Worm (Caenorhabditis elegans): ENCODE data around the gene dsl-4.

Gene dsl-4

DNA sequence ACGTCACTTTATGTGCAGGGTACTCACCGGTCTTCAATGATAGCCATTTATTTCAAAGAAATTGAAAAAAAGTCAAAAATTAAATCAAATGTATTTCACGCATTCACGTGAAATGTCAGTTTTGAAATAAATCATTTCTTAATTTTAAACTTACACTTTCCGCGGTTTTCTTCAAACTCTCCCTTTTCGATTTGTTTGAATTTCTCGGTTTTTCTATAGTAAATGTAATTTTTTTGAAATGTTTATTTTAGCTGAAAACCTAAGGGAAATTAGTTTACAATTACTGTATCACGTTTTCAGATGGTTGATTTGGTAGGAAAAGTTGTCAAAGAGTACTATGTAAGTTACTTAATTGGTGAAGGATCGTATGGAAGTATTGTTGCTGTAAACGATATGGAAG, 18.1 kb downstream of the dsl-4 start, which contains the start of gene F16B12.7:
F16B12.7 (plus strand) TSS at position 301 of the 400 bp plus-strand sequence.
- TF ChIP-seq elt-2 (tag; optimal IDR thresholded peaks at IDR 0.05) (no peak), nhr-25 (tag; optimal IDR thresholded peaks at IDR 0.05) (no peak), mml-1 (tag; optimal IDR thresholded peaks at IDR 0.05) (no peak), elt-3 (tag; optimal IDR thresholded peaks at IDR 0.05) (no peak), fkh-10 (GFP tag; optimal IDR thresholded peaks at IDR 0.05) (no peak), nhr-11 (tag; optimal IDR thresholded peaks at IDR 0.05) (no peak), nfya-1 (tag; optimal IDR thresholded peaks at IDR 0.05; ENCODE audit: insufficient read depth) (no peak), pqm-1 (tag; optimal IDR thresholded peaks at IDR 0.05) (no peak), lin-39 (tag; optimal IDR thresholded peaks at IDR 0.05) (no peak), ztf-4 (tag; optimal IDR thresholded peaks at IDR 0.05) (no peak), ceh-9 (tag; optimal IDR thresholded peaks at IDR 0.05) (no peak), lsy-12 (tag; optimal IDR thresholded peaks at IDR 0.05) (no peak), eor-1 (tag; optimal IDR thresholded peaks at IDR 0.05) (no peak), nhr-67 (tag; optimal IDR thresholded peaks at IDR 0.05) (no peak), sea-2 (GFP tag; optimal IDR thresholded peaks at IDR 0.05) (no peak), ZK546.5 (tag; optimal IDR thresholded peaks at IDR 0.05) (no peak), nhr-77 (tag; optimal IDR thresholded peaks at IDR 0.05) (no peak), fos-1 (tag; optimal IDR thresholded peaks at IDR 0.05) (no peak), skn-1 (tag; optimal IDR thresholded peaks at IDR 0.05) (no peak)

DNA sequence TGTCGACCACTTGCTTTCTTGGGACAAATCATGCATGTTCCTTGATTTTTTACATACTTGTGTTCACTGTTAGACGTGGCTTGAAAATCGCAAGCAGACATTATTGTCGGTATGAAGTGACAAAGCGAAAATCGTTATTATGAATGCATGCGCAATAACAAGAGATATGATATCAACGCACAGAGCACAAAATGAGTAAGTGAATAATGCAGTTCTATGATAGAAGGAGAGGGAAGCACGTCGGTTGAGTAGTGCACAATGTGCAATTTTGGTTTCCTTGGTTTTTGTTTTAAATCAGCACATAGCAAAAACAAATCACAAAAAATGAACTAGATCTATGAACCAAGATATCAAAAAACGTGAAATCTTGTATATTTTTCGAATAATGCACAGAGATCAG, 23.2 kb downstream of the dsl-4 start, which contains the start of gene nhr-281:
nhr-281 (minus strand) TSS at position 101 of the 400 bp plus-strand sequence.
- TF ChIP-seq unc-39 (tag; optimal IDR thresholded peaks at IDR 0.05) (no peak), lsy-12 (tag; optimal IDR thresholded peaks at IDR 0.05) (no peak), nhr-76 (tag; optimal IDR thresholded peaks at IDR 0.05) (no peak), ztf-4 (tag; optimal IDR thresholded peaks at IDR 0.05) (no peak), nhr-237 (tag; optimal IDR thresholded peaks at IDR 0.05) (no peak), fos-1 (tag; optimal IDR thresholded peaks at IDR 0.05) (no peak), egl-5 (tag; optimal IDR thresholded peaks at IDR 0.05) (no peak), jun-1 (tag; optimal IDR thresholded peaks at IDR 0.05) (no peak), sea-2 (GFP tag; optimal IDR thresholded peaks at IDR 0.05) (no peak)

DNA sequence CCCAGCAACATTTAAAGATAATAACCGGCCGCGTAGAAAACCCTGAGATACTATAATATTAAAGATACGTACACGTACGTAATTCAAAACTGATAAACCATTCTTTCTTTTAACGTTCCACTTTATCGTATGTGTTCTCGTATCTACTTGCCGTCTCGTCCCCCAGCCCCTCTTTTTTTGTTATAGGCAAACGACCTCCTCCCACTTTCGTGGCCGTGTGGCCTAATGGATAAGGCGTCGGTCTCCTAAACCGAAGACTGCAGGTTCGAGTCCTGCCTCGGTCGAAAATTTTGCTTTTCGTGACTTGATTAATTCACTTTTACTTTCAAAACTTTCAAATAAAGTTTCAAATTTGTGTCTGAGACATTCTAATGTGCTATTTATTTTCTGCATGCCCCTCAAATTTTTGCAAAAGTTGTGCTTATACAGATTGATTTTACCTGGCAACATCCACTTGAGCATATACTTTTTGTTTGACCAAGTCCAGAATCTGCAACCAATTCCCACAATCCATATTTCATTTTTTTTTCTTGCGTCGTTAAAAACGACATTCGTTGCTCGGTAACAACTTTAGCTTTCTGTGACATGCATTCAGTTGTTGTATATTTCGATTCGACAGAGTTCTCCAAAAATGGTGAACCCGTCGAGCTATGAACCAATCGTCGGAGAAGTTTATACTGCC, 25.4 kb downstream of the dsl-4 start, which contains the start of gene F28H6.7:
F28H6.7 (plus strand) TSS at position 632 of the 682 bp plus-strand sequence.
- TF ChIP-seq nhr-237 (tag; optimal IDR thresholded peaks at IDR 0.05) (no peak), jun-1 (tag; optimal IDR thresholded peaks at IDR 0.05) (peak; percentile 22), nhr-43 (tag; optimal IDR thresholded peaks at IDR 0.05; ENCODE audit: poor library complexity, severe bottlenecking) (peak; percentile 23), aly-2 (tag; optimal IDR thresholded peaks at IDR 0.05) (no peak), ZK546.5 (tag; optimal IDR thresholded peaks at IDR 0.05) (no peak), snpc-4 (tag; optimal IDR thresholded peaks at IDR 0.05) (no peak), nhr-76 (tag; optimal IDR thresholded peaks at IDR 0.05) (peak; percentile 38), nhr-25 (tag; optimal IDR thresholded peaks at IDR 0.05) (peak; percentile 32), daf-12 (tag; optimal IDR thresholded peaks at IDR 0.05) (no peak), hmg-11 (tag; optimal IDR thresholded peaks at IDR 0.05) (peak; percentile 58), eor-1 (tag; optimal IDR thresholded peaks at IDR 0.05) (no peak), ceh-16 (tag; optimal IDR thresholded peaks at IDR 0.05) (no peak), lsy-12 (tag; optimal IDR thresholded peaks at IDR 0.05) (peak; percentile 27), ama-1 (optimal IDR thresholded peaks at IDR 0.05) (no peak), mml-1 (tag; optimal IDR thresholded peaks at IDR 0.05) (no peak), egl-5 (tag; optimal IDR thresholded peaks at IDR 0.05) (peak; percentile 40), pqm-1 (tag; optimal IDR thresholded peaks at IDR 0.05) (peak; percentile 36), ceh-28 (tag; optimal IDR thresholded peaks at IDR 0.05) (no peak), elt-2 (tag; optimal IDR thresholded peaks at IDR 0.05) (peak; percentile 59), nhr-11 (tag; optimal IDR thresholded peaks at IDR 0.05) (no peak), lin-39 (tag; optimal IDR thresholded peaks at IDR 0.05) (peak; percentile 4), nhr-23 (tag; optimal IDR thresholded peaks at IDR 0.05) (no peak), skn-1 (tag; optimal IDR thresholded peaks at IDR 0.05) (no peak)

DNA sequence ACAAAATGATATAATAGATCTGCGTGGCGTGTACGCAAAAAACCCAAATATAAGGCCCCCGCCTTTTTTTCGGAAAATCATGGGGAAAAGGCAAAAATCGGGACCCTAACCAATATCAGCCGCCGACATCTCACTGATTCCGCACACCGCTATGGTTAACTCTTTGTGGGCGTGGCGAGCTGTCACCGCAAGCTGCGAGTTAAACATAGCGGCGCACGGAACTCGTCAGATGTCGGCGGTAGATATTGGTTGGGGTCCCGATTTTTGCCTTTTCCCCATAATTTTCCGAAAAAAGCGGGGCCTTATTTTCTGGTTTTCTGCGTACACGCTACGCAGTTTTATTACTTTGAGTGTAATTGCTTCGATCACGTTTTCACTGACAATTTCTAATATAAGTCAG, 28.6 kb downstream of the dsl-4 start:
- no peak for TF ChIP-seq nhr-23 (tag; optimal IDR thresholded peaks at IDR 0.05)
- no peak for TF ChIP-seq elt-2 (tag; optimal IDR thresholded peaks at IDR 0.05)
- TF ChIP-seq tbx-2 (tag; optimal IDR thresholded peaks at IDR 0.05), result no peak
- TF ChIP-seq elt-1 (tag; optimal IDR thresholded peaks at IDR 0.05), result no peak
- TF ChIP-seq elt-3 (tag; optimal IDR thresholded peaks at IDR 0.05), result no peak
- no peak for TF ChIP-seq ceh-82 (tag; optimal IDR thresholded peaks at IDR 0.05)
- TF ChIP-seq jun-1 (tag; optimal IDR thresholded peaks at IDR 0.05), result no peak
- no peak for TF ChIP-seq pha-4 (tag; optimal IDR thresholded peaks at IDR 0.05)
- TF ChIP-seq lin-39 (tag; optimal IDR thresholded peaks at IDR 0.05), result no peak
- no peak for TF ChIP-seq sea-2 (GFP tag; optimal IDR thresholded peaks at IDR 0.05)
- no peak for TF ChIP-seq hmg-11 (tag; optimal IDR thresholded peaks at IDR 0.05)

Measured in whole organism, L3 larva.